Fruit fly (Drosophila melanogaster) whole organism, prepupa: Measurements from ENCODE around the gene Ubc87F.

Source experiments
- Blimp-1 ChIP-seq: fragments of 200-800 bp; sonication (Bioruptor generic); optimal IDR thresholded peaks from 3 replicates; lab custom pipeline; 2017; ENCODE audit warnings: missing biosample characterization, missing genetic modification characterization, mild to moderate bottlenecking, moderate library complexity, missing genetic modification reagents
- CG10631 ChIP-seq: fragments of 200-800 bp; sonication (Bioruptor generic); optimal IDR thresholded peaks from 2 replicates; lab custom pipeline; 2016; ENCODE audit warnings: missing biosample characterization, missing genetic modification characterization
- CG10669 ChIP-seq: fragments of 200-800 bp; sonication (Bioruptor generic); optimal IDR thresholded peaks from 3 replicates; lab custom pipeline; 2018; ENCODE audit warnings: missing biosample characterization, mild to moderate bottlenecking, missing genetic modification characterization, moderate library complexity
- CG11294 ChIP-seq: fragments of 200-800 bp; sonication (Bioruptor generic); IDR thresholded peaks from 2 replicates; pipeline ENCODE4 v1.3.6; 2022; ENCODE audit warnings: missing biosample characterization, missing genetic modification characterization
- CG11762 ChIP-seq: fragments of 200-800 bp; sonication (Bioruptor generic); optimal IDR thresholded peaks from 3 replicates; lab custom pipeline; 2016; ENCODE audit warnings: missing biosample characterization, missing genetic modification characterization; ENCODE audit not compliant: insufficient read depth
- CG15336 ChIP-seq: fragments of 200-800 bp; sonication (Bioruptor generic); IDR thresholded peaks from 2 replicates; pipeline ENCODE4 v1.3.6; 2022; ENCODE audit warnings: missing biosample characterization, missing genetic modification characterization
- CG1621 ChIP-seq: fragments of 200-800 bp; sonication (Bioruptor generic); optimal IDR thresholded peaks from 3 replicates; lab custom pipeline; 2018; ENCODE audit warnings: missing biosample characterization, mild to moderate bottlenecking, missing genetic modification characterization
- CG3032 ChIP-seq: fragments of 200-800 bp; optimal IDR thresholded peaks from 2 replicates; lab custom pipeline; 2019; ENCODE audit warnings: missing biosample characterization, mild to moderate bottlenecking, missing genetic modification characterization, moderate library complexity
- CG31627 ChIP-seq: fragments of 200-800 bp; sonication (Bioruptor generic); optimal IDR thresholded peaks from 3 replicates; lab custom pipeline; 2016; ENCODE audit warnings: missing biosample characterization, missing genetic modification characterization
- CG32006 ChIP-seq: fragments of 200-800 bp; sonication (Bioruptor generic); optimal IDR thresholded peaks from 3 replicates; lab custom pipeline; 2017; ENCODE audit warnings: missing biosample characterization, mild to moderate bottlenecking, missing genetic modification characterization
- CG34406 ChIP-seq: fragments of 200-800 bp; sonication (Bioruptor generic); optimal IDR thresholded peaks from 3 replicates; lab custom pipeline; 2016; ENCODE audit warnings: missing biosample characterization, missing genetic modification characterization
- CG3919 ChIP-seq: fragments of 200-800 bp; sonication (Bioruptor generic); optimal IDR thresholded peaks from 3 replicates; lab custom pipeline; 2016; ENCODE audit warnings: missing biosample characterization, missing genetic modification characterization
- CG4318 ChIP-seq: fragments of 200-800 bp; sonication (Bioruptor generic); optimal IDR thresholded peaks from 3 replicates; lab custom pipeline; 2017; ENCODE audit warnings: missing biosample characterization, mild to moderate bottlenecking, missing genetic modification characterization
- CG6163 ChIP-seq: fragments of 200-800 bp; sonication (Bioruptor generic); IDR thresholded peaks from 3 replicates; pipeline ENCODE4 v1.3.6; 2022; ENCODE audit warnings: missing biosample characterization, missing genetic modification characterization
- CG6276 ChIP-seq: fragments of 200-800 bp; sonication (Bioruptor generic); optimal IDR thresholded peaks from 2 replicates; lab custom pipeline; 2017; ENCODE audit warnings: missing biosample characterization, mild to moderate bottlenecking, missing genetic modification characterization
- CG6792 ChIP-seq: fragments of 200-800 bp; sonication (Bioruptor generic); optimal IDR thresholded peaks from 3 replicates; lab custom pipeline; 2016; ENCODE audit warnings: missing biosample characterization, missing genetic modification characterization
- CG6808 ChIP-seq: fragments of 200-800 bp; sonication (Bioruptor generic); optimal IDR thresholded peaks from 3 replicates; lab custom pipeline; 2017; ENCODE audit warnings: missing biosample characterization, missing genetic modification characterization, mild to moderate bottlenecking, moderate library complexity, missing genetic modification reagents
- CG7368 ChIP-seq: fragments of 200-800 bp; sonication (Bioruptor generic); optimal IDR thresholded peaks from 3 replicates; lab custom pipeline; 2016; ENCODE audit warnings: missing biosample characterization, missing genetic modification characterization
- CG8632 ChIP-seq: fragments of 200-800 bp; sonication (Bioruptor generic); optimal IDR thresholded peaks from 3 replicates; lab custom pipeline; 2016; ENCODE audit warnings: missing biosample characterization, missing genetic modification characterization
- CG9139 ChIP-seq: fragments of 200-800 bp; sonication (Bioruptor generic); optimal IDR thresholded peaks from 3 replicates; lab custom pipeline; 2017; ENCODE audit warnings: missing biosample characterization, mild to moderate bottlenecking, missing genetic modification characterization
- Eip75B ChIP-seq: fragments of 200-800 bp; sonication (Bioruptor generic); optimal IDR thresholded peaks from 3 replicates; lab custom pipeline; 2016; ENCODE audit warnings: missing biosample characterization, missing genetic modification characterization
- Eip78C ChIP-seq: fragments of 200-800 bp; sonication (Bioruptor generic); peaks from one replicate; lab custom pipeline; 2016; ENCODE audit warnings: missing biosample characterization, missing genetic modification characterization
- Eip93F ChIP-seq: fragments of 200-800 bp; sonication (Bioruptor generic); optimal IDR thresholded peaks from 2 replicates; lab custom pipeline; 2016; ENCODE audit warnings: missing biosample characterization, mild to moderate bottlenecking, missing genetic modification characterization
- Ets21C ChIP-seq: fragments of 200-800 bp; sonication (Bioruptor generic); optimal IDR thresholded peaks from 3 replicates; lab custom pipeline; 2016; ENCODE audit warnings: missing biosample characterization, missing genetic modification characterization
- Ets96B ChIP-seq: fragments of 200-800 bp; optimal IDR thresholded peaks from 2 replicates; lab custom pipeline; 2019; ENCODE audit warnings: missing biosample characterization, mild to moderate bottlenecking, missing genetic modification characterization, moderate library complexity
- Gug ChIP-seq: fragments of 200-800 bp; sonication (Bioruptor generic); IDR thresholded peaks from 2 replicates; pipeline ENCODE4 v1.3.6; 2022; ENCODE audit warnings: missing biosample characterization, missing genetic modification characterization
- Hr39 ChIP-seq: fragments of 200-800 bp; sonication (Bioruptor generic); optimal IDR thresholded peaks from 2 replicates; lab custom pipeline; 2016; ENCODE audit warnings: missing biosample characterization, missing genetic modification characterization
- Lpt ChIP-seq: fragments of 200-800 bp; sonication (Bioruptor generic); optimal IDR thresholded peaks from 3 replicates; lab custom pipeline; 2016; ENCODE audit warnings: missing biosample characterization, missing genetic modification characterization
- Met ChIP-seq: fragments of 200-800 bp; sonication (Bioruptor generic); optimal IDR thresholded peaks from 3 replicates; lab custom pipeline; 2016; ENCODE audit warnings: missing biosample characterization, missing genetic modification characterization
- Smox ChIP-seq: fragments of 200-800 bp; sonication (Bioruptor generic); optimal IDR thresholded peaks from 3 replicates; lab custom pipeline; 2016; ENCODE audit warnings: missing biosample characterization, missing genetic modification characterization
- Sox14 ChIP-seq: fragments of 200-800 bp; sonication (Bioruptor generic); optimal IDR thresholded peaks from 3 replicates; lab custom pipeline; 2016; ENCODE audit warnings: missing biosample characterization, missing genetic modification characterization
- Sox15 ChIP-seq: fragments of 200-800 bp; sonication (Bioruptor generic); optimal IDR thresholded peaks from 3 replicates; lab custom pipeline; 2016; ENCODE audit warnings: missing biosample characterization, missing genetic modification characterization
- achi ChIP-seq: fragments of 200-800 bp; sonication (Bioruptor generic); optimal IDR thresholded peaks from 3 replicates; lab custom pipeline; 2016; ENCODE audit warnings: missing biosample characterization, missing genetic modification characterization
- dac ChIP-seq: fragments of 200-800 bp; sonication (Bioruptor generic); optimal IDR thresholded peaks from 2 replicates; lab custom pipeline; 2017; ENCODE audit warnings: missing biosample characterization, mild to moderate bottlenecking, missing genetic modification characterization
- dsx ChIP-seq: fragments of 200-800 bp; optimal IDR thresholded peaks from 3 replicates; lab custom pipeline; 2019; ENCODE audit warnings: missing biosample characterization, mild to moderate bottlenecking, missing genetic modification characterization, moderate library complexity; ENCODE audit not compliant: poor library complexity, severe bottlenecking
- eg ChIP-seq: fragments of 200-800 bp; sonication (Bioruptor generic); IDR thresholded peaks from 3 replicates; pipeline ENCODE4 v1.3.6; 2022; ENCODE audit warnings: missing biosample characterization, missing genetic modification characterization
- esn ChIP-seq: fragments of 200-800 bp; sonication (Bioruptor generic); optimal IDR thresholded peaks from 2 replicates; lab custom pipeline; 2016; ENCODE audit warnings: missing biosample characterization, mild to moderate bottlenecking, missing genetic modification characterization, moderate library complexity
- fd59A ChIP-seq: fragments of 200-800 bp; sonication (Bioruptor generic); optimal IDR thresholded peaks from 2 replicates; lab custom pipeline; 2017; ENCODE audit warnings: missing biosample characterization, mild to moderate bottlenecking, missing genetic modification characterization, missing genetic modification reagents
- fkh ChIP-seq: fragments of 200-800 bp; sonication (Bioruptor generic); optimal IDR thresholded peaks from 3 replicates; lab custom pipeline; 2017; ENCODE audit warnings: missing biosample characterization, mild to moderate bottlenecking, missing genetic modification characterization, moderate library complexity
- net ChIP-seq: fragments of 200-800 bp; sonication (Bioruptor generic); optimal IDR thresholded peaks from 3 replicates; lab custom pipeline; 2016; ENCODE audit warnings: missing biosample characterization, missing genetic modification characterization
- pdm3 ChIP-seq: fragments of 200-800 bp; sonication (Bioruptor generic); optimal IDR thresholded peaks from 3 replicates; lab custom pipeline; 2016; ENCODE audit warnings: missing biosample characterization, missing genetic modification characterization
- salr ChIP-seq, 2 experiments: fragments of 200-800 bp; sonication (Bioruptor generic); optimal IDR thresholded peaks; 3 replicates each; lab custom pipeline; 2016 to 2018; ENCODE audit warnings: missing biosample characterization in 2 of 2, missing genetic modification characterization in 2 of 2, mild to moderate bottlenecking in 1 of 2
- spab ChIP-seq: fragments of 200-800 bp; sonication (Bioruptor generic); optimal IDR thresholded peaks from 2 replicates; lab custom pipeline; 2017; ENCODE audit warnings: missing biosample characterization, mild to moderate bottlenecking, missing genetic modification characterization, missing genetic modification reagents
- ss ChIP-seq, 2 experiments: fragments of 200-800 bp; sonication (Bioruptor generic); optimal IDR thresholded peaks; 2 replicates in 1 of 2; 3 replicates in 1 of 2; lab custom pipeline; 2017 to 2018; ENCODE audit warnings: mild to moderate bottlenecking in 2 of 2, missing biosample characterization in 2 of 2, missing genetic modification characterization in 2 of 2, moderate library complexity in 1 of 2
- svp ChIP-seq: fragments of 200-800 bp; sonication (Bioruptor generic); peaks from one replicate; lab custom pipeline; 2016; ENCODE audit warnings: missing biosample characterization, missing genetic modification characterization
- topi ChIP-seq: fragments of 200-800 bp; sonication (Bioruptor generic); optimal IDR thresholded peaks from 3 replicates; lab custom pipeline; 2016; ENCODE audit warnings: missing biosample characterization, missing genetic modification characterization
- vri ChIP-seq: fragments of 200-800 bp; sonication (Bioruptor generic); optimal IDR thresholded peaks from 3 replicates; lab custom pipeline; 2016; ENCODE audit warnings: missing biosample characterization, mild to moderate bottlenecking, missing genetic modification characterization

The Ubc87F gene

DNA sequence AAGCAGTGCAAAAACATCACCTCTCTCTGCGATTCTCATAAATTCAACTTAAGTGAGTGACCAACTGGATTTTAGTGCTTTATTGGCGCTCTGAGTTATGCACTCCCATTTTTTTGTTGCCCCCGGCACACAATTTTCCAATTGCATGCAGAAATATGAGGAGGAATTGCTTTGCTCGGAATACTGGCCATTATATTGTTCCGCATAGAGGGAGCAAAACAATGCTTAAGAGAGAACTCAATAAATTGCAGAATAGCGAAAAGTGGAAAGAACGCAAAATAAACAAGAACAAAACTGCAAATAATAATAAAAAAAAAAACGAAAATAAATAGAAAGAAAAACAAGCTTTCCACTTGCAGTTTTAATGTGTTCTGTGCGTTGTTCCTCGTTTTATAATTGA is 2.8 kb upstream of the Ubc87F start:
- no peak for TF ChIP-seq Blimp-1
- TF ChIP-seq dsx (GFP tag; lab: Kevin White, UChicago): no peak
- no peak for TF ChIP-seq CG32006
- TF ChIP-seq CG3919: no peak
- TF ChIP-seq achi (GFP tag; lab: Kevin White, UChicago): no peak
- TF ChIP-seq dac: no peak
- TF ChIP-seq salr (GFP tag; optimal IDR thresholded peaks at IDR 0.05; lab: Kevin White, UChicago): no peak
- TF ChIP-seq topi: no peak
- TF ChIP-seq CG10631: no peak
- TF ChIP-seq CG9139 (GFP tag; lab: Kevin White, UChicago): no peak
- TF ChIP-seq CG10669: no peak

DNA sequence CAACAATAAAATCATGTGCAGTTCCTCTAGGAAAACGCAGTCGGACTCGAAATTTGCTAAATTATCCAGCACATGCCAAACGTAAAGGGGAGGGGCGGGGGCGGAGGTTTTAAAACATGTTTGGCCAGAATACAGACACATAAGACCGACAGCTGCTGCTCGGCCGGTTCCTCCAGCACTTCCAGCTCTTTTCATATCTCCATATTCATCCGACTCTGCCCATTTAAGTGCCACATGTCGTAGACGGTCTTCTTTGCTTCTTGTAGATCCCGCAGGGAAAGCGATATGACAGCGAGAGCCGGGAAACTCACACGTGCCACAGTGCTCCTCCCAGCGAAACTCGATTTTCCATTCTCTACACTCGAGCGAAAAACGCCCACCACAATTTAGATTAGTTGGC is 1.1 kb upstream of the Ubc87F start:
- TF ChIP-seq Eip75B (GFP tag; lab: Kevin White, UChicago) (no peak), topi (no peak), svp (GFP tag; lab: Kevin White, UChicago) (no peak), Eip78C (GFP tag; lab: Kevin White, UChicago) (peak; percentile 44), dac (no peak), CG15336 (no peak), spab (no peak), esn (GFP tag; lab: Kevin White, UChicago) (no peak), CG7368 (GFP tag; lab: Kevin White, UChicago) (no peak), CG1621 (tag; lab: Kevin White, UChicago) (no peak), ss (GFP tag; optimal IDR thresholded peaks at IDR 0.05; lab: Kevin White, UChicago) (peak in 1 of 2 experiments; percentile 12), CG6276 (GFP tag; lab: Kevin White, UChicago) (no peak), CG4318 (no peak), CG8632 (GFP tag; lab: Kevin White, UChicago) (no peak)

dm6 chr3R:13716827-13717226 is 1.1 kb downstream of the Ubc87F start:
- TF ChIP-seq CG3032 (tag; lab: Kevin White, UChicago) (peak; percentile 75), dsx (GFP tag; lab: Kevin White, UChicago) (peak; percentile 70), achi (GFP tag; lab: Kevin White, UChicago) (peak; percentile 82), Eip93F (GFP tag; lab: Kevin White, UChicago) (no peak), fkh (no peak), Smox (GFP tag; lab: Kevin White, UChicago) (peak; percentile 51), CG6808 (peak; percentile 71), Ets96B (peak; percentile 64), Met (GFP tag; lab: Kevin White, UChicago) (peak; percentile 56), vri (GFP tag; lab: Kevin White, UChicago) (no peak), Gug (GFP tag; lab: Robert Waterston, UW) (peak; percentile 92), CG6792 (peak; percentile 81), Lpt (GFP tag; lab: Kevin White, UChicago) (peak; percentile 86), pdm3 (GFP tag; lab: Kevin White, UChicago) (peak; percentile 85), CG15336 (peak; percentile 93), Sox15 (GFP tag; lab: Kevin White, UChicago) (peak; percentile 40), topi (peak; percentile 59), salr (GFP tag; optimal IDR thresholded peaks at IDR 0.05; lab: Kevin White, UChicago) (peak; percentile 64 to 77), CG11294 (peak; percentile 86), CG1621 (tag; lab: Kevin White, UChicago) (peak; percentile 80), CG3919 (peak; percentile 85), eg (GFP tag; lab: Robert Waterston, UW) (peak; percentile 96), ss (GFP tag; optimal IDR thresholded peaks at IDR 0.05; lab: Kevin White, UChicago) (peak; percentile 90 to 91), CG8632 (GFP tag; lab: Kevin White, UChicago) (peak; percentile 57), CG6163 (peak; percentile 97), CG11762 (GFP tag; lab: Kevin White, UChicago) (peak; percentile 64), Ets21C (GFP tag; lab: Kevin White, UChicago) (peak; percentile 45), net (GFP tag; lab: Kevin White, UChicago) (peak; percentile 82), Hr39 (GFP tag; lab: Kevin White, UChicago) (peak; percentile 67), CG31627 (GFP tag; lab: Kevin White, UChicago) (peak; percentile 57), CG34406 (GFP tag; lab: Kevin White, UChicago) (peak; percentile 51), fd59A (GFP tag; lab: Kevin White, UChicago) (peak; percentile 66), Eip78C (GFP tag; lab: Kevin White, UChicago) (peak; percentile 99), dac (peak; percentile 88), Sox14 (peak; percentile 83), spab (peak; percentile 64), CG4318 (peak; percentile 87)
